Worm (Caenorhabditis elegans) whole organism, young adult: Measurements from ENCODE around the gene C52D10.3.

ENCODE experiments used
- F57C9.4 ChIP-seq: sonication (generic microtip); optimal IDR thresholded peaks from 2 replicates; lab custom pipeline; 2017; ENCODE audit warnings: mild to moderate bottlenecking, missing genetic modification characterization, missing compliant biosample characterization
- ceh-91 ChIP-seq: fragments of 200-800 bp; sonication (Bioruptor generic); IDR thresholded peaks from 2 replicates; pipeline ENCODE4 v1.3.6; 2022; ENCODE audit warnings: missing genetic modification reagents, missing genetic modification characterization, missing compliant biosample characterization
- ets-4 ChIP-seq: fragments of 200-800 bp; sonication (Bioruptor generic); optimal IDR thresholded peaks from 2 replicates; lab custom pipeline; 2018; ENCODE audit warnings: mild to moderate bottlenecking, missing genetic modification characterization, missing compliant biosample characterization
- hrde-1 ChIP-seq: sonication (generic microtip); optimal IDR thresholded peaks from 2 replicates; lab custom pipeline; 2016; ENCODE audit warnings: missing genetic modification characterization, mild to moderate bottlenecking, missing compliant biosample characterization, moderate library complexity, missing genotype, missing genetic modification reagents, borderline replicate concordance
- lin-54 ChIP-seq: fragments of 200-800 bp; sonication (Bioruptor generic); optimal IDR thresholded peaks from 2 replicates; lab custom pipeline; 2018; ENCODE audit warnings: mild to moderate bottlenecking, missing genetic modification characterization, missing compliant biosample characterization
- nfyb-1 ChIP-seq: fragments of 200-800 bp; sonication (Bioruptor generic); IDR thresholded peaks from 2 replicates; pipeline ENCODE4 v1.3.6; 2022; ENCODE audit warnings: missing genetic modification reagents, missing genetic modification characterization, missing compliant biosample characterization
- pha-4 ChIP-seq: fragments of 150-350 bp; sonication (generic microtip); optimal IDR thresholded peaks from 2 replicates; lab custom pipeline; 2014; ENCODE audit warnings: missing biosample characterization, missing genetic modification reagents, missing genetic modification characterization
- unc-130 ChIP-seq: sonication (generic microtip); optimal IDR thresholded peaks from 2 replicates; lab custom pipeline; 2016; ENCODE audit warnings: missing genetic modification reagents, missing genetic modification characterization, missing compliant biosample characterization
- ztf-25 ChIP-seq: fragments of 200-800 bp; sonication (Bioruptor generic); IDR thresholded peaks from 2 replicates; pipeline ENCODE4 v1.3.6; 2022; ENCODE audit warnings: missing genetic modification reagents, missing genetic modification characterization, missing compliant biosample characterization

ce11 chrIV:17150418-17150817 is 25.9 kb upstream of the C52D10.3 start:
- no peak for TF ChIP-seq nfyb-1 (GFP tag; lab: Robert Waterston, UW)
- TF ChIP-seq pha-4 (tag; lab: Kevin White, UChicago) = no peak
- TF ChIP-seq hrde-1 (tag; lab: Kevin White, UChicago) = no peak
- TF ChIP-seq ceh-91 (GFP tag; lab: Robert Waterston, UW) = no peak
- TF ChIP-seq unc-130 (GFP tag; lab: Kevin White, UChicago) = no peak
- TF ChIP-seq ets-4 = no peak
- TF ChIP-seq lin-54 (GFP tag; lab: Kevin White, UChicago) = no peak
- no peak for TF ChIP-seq F57C9.4 (tag; lab: Kevin White, UChicago)
- no peak for TF ChIP-seq ztf-25 (GFP tag; lab: Robert Waterston, UW)
